Fruit fly (Drosophila melanogaster) whole organism, prepupa: ENCODE data around the gene sip1.

Experiments
- CG6854 ChIP-seq: fragments of 200-800 bp; sonication (Bioruptor generic); optimal IDR thresholded peaks from 2 replicates; lab custom pipeline; 2017; ENCODE audit warnings: missing biosample characterization, mild to moderate bottlenecking, missing genetic modification characterization
- CG8119 ChIP-seq: fragments of 200-800 bp; sonication (Bioruptor generic); IDR thresholded peaks from 3 replicates; pipeline ENCODE4 v1.3.6; 2022; ENCODE audit warnings: missing biosample characterization, missing genetic modification characterization

- no peak for TF ChIP-seq CG6854 (GFP tag; lab: Kevin White, UChicago)
- no peak for TF ChIP-seq CG8119
Observed at dm6 chr2L:5766498-5767008, 45.7 kb downstream of the sip1 start.
